Worm (Caenorhabditis elegans) whole organism, L4 larva: ENCODE results near the gene C24F3.2.

Source experiments
- F10B5.3 ChIP-seq: sonication (generic microtip); optimal IDR thresholded peaks from 2 replicates; lab custom pipeline; 2016; ENCODE audit warnings: mild to moderate bottlenecking, missing genetic modification characterization, missing compliant biosample characterization
- T26A8.4 ChIP-seq: fragments of 200-800 bp; sonication (Bioruptor generic); IDR thresholded peaks from 2 replicates; pipeline ENCODE4 v1.3.6; 2022; ENCODE audit warnings: missing genetic modification characterization, missing compliant biosample characterization
- Y48G9A.11 ChIP-seq: fragments of 200-800 bp; sonication (Bioruptor generic); IDR thresholded peaks from 2 replicates; pipeline ENCODE4 v1.3.6; 2022; ENCODE audit warnings: missing genetic modification reagents, missing genetic modification characterization, missing compliant biosample characterization
- Y75B8A.6 ChIP-seq: fragments of 200-800 bp; sonication (Bioruptor generic); IDR thresholded peaks from 2 replicates; pipeline ENCODE4 v1.3.6; 2022; ENCODE audit warnings: missing genetic modification reagents, missing genetic modification characterization, missing compliant biosample characterization
- ZK546.5 ChIP-seq, 2 experiments: sonication (generic microtip); optimal IDR thresholded peaks; 2 replicates each; lab custom pipeline; 2017; ENCODE audit warnings: missing biosample characterization in 2 of 2, missing genetic modification characterization in 2 of 2
- ama-1 ChIP-seq: fragments of 150-350 bp; optimal IDR thresholded peaks from 2 replicates; lab custom pipeline; 2014; ENCODE audit warnings: inconsistent platforms, mixed read lengths
- arid-1 ChIP-seq: fragments of 200-800 bp; sonication (Bioruptor generic); conservative IDR thresholded peaks from 2 replicates; pipeline ENCODE4 v1.3.6; 2022; ENCODE audit warnings: missing genetic modification reagents, missing genetic modification characterization, missing compliant biosample characterization
- ceh-20 ChIP-seq: fragments of 200-800 bp; sonication (Bioruptor generic); IDR thresholded peaks from 2 replicates; pipeline ENCODE4 v1.3.6; 2022; ENCODE audit warnings: missing genetic modification reagents, missing genetic modification characterization, missing compliant biosample characterization
- ces-1 ChIP-seq: fragments of 150-350 bp; sonication (generic microtip); optimal IDR thresholded peaks from 4 replicates; lab custom pipeline; 2014; ENCODE audit warnings: missing biosample characterization, missing genetic modification reagents, missing genetic modification characterization
- daf-16 ChIP-seq, 3 experiments: sonication (generic microtip); optimal IDR thresholded peaks; 2 replicates each; lab custom pipeline; 2016 to 2017; ENCODE audit warnings: missing genetic modification characterization in 3 of 3, missing genetic modification reagents in 3 of 3, mild to moderate bottlenecking in 2 of 3, missing compliant biosample characterization in 2 of 3, missing biosample characterization in 1 of 3, moderate library complexity in 1 of 3
- daf-8 ChIP-seq: fragments of 200-800 bp; sonication (Bioruptor generic); IDR thresholded peaks from 2 replicates; pipeline ENCODE4 v1.3.6; 2022; ENCODE audit warnings: missing genetic modification characterization, missing compliant biosample characterization
- dmd-6 ChIP-seq: fragments of 200-800 bp; sonication (Bioruptor generic); IDR thresholded peaks from 2 replicates; pipeline ENCODE4 v1.3.6; 2022; ENCODE audit warnings: missing genetic modification reagents, missing genetic modification characterization, missing compliant biosample characterization
- dmd-8 ChIP-seq: fragments of 200-800 bp; sonication (Bioruptor generic); IDR thresholded peaks from 2 replicates; pipeline ENCODE4 v1.3.6; 2022; ENCODE audit warnings: missing genetic modification characterization, missing compliant biosample characterization
- dmd-9 ChIP-seq: fragments of 200-800 bp; sonication (Bioruptor generic); IDR thresholded peaks from 2 replicates; pipeline ENCODE4 v1.3.6; 2022; ENCODE audit warnings: missing genetic modification reagents, missing genetic modification characterization, missing compliant biosample characterization
- dpl-1 ChIP-seq: fragments of 150-350 bp; optimal IDR thresholded peaks from 2 replicates; lab custom pipeline; 2014; ENCODE audit warnings: missing biosample characterization, missing genetic modification reagents, missing genetic modification characterization
- duxl-1 ChIP-seq: sonication (generic microtip); optimal IDR thresholded peaks from 2 replicates; lab custom pipeline; 2016; ENCODE audit warnings: mild to moderate bottlenecking, missing genetic modification characterization, moderate library complexity, missing compliant biosample characterization; ENCODE audit not compliant: poor library complexity
- dve-1 ChIP-seq: sonication (generic microtip); optimal IDR thresholded peaks from 2 replicates; lab custom pipeline; 2017; ENCODE audit warnings: antibody characterized with exemption, mild to moderate bottlenecking, missing genetic modification characterization, missing compliant biosample characterization; ENCODE audit not compliant: insufficient read depth
- egl-27 ChIP-seq: sonication (generic microtip); optimal IDR thresholded peaks from 3 replicates; lab custom pipeline; 2017; ENCODE audit warnings: missing biosample characterization, missing genetic modification reagents, missing genetic modification characterization
- fos-1 ChIP-seq: fragments of 150-350 bp; optimal IDR thresholded peaks from 2 replicates; lab custom pipeline; 2014; ENCODE audit warnings: missing biosample characterization, missing genetic modification characterization
- hlh-11 ChIP-seq: fragments of 200-800 bp; sonication (Bioruptor generic); optimal IDR thresholded peaks from 2 replicates; lab custom pipeline; 2018; ENCODE audit warnings: mild to moderate bottlenecking, missing genetic modification characterization, missing compliant biosample characterization
- hmg-1.1 ChIP-seq: fragments of 200-800 bp; sonication (Bioruptor generic); IDR thresholded peaks from 2 replicates; pipeline ENCODE4 v1.3.6; 2022; ENCODE audit warnings: missing genetic modification reagents, missing genetic modification characterization, missing compliant biosample characterization
- jun-1 ChIP-seq: fragments of 150-350 bp; optimal IDR thresholded peaks from 2 replicates; lab custom pipeline; 2014; ENCODE audit warnings: missing biosample characterization, missing genetic modification reagents, missing genetic modification characterization
- lin-1 ChIP-seq: fragments of 200-800 bp; sonication (Bioruptor generic); IDR thresholded peaks from 2 replicates; pipeline ENCODE4 v1.3.6; 2022; ENCODE audit warnings: missing genetic modification reagents, missing genetic modification characterization, missing compliant biosample characterization
- lin-29 ChIP-seq: fragments of 200-800 bp; sonication (Bioruptor generic); IDR thresholded peaks from 2 replicates; pipeline ENCODE4 v1.3.6; 2022; ENCODE audit warnings: missing genetic modification reagents, missing genetic modification characterization, missing compliant biosample characterization
- lin-39 ChIP-seq: fragments of 150-350 bp; optimal IDR thresholded peaks from 2 replicates; lab custom pipeline; 2014; ENCODE audit warnings: missing biosample characterization, missing genetic modification reagents, missing genetic modification characterization
- mdl-1 ChIP-seq, 2 experiments: fragments of 150-350 bp in 1 of 2; sonication (generic microtip) in 1 of 2; optimal IDR thresholded peaks; 2 replicates each; lab custom pipeline; 2014 to 2017; ENCODE audit warnings: missing biosample characterization in 2 of 2, missing genetic modification characterization in 2 of 2
- mes-2 ChIP-seq: sonication (generic microtip); optimal IDR thresholded peaks from 2 replicates; lab custom pipeline; 2016; ENCODE audit warnings: missing genotype, mild to moderate bottlenecking, missing genetic modification characterization, missing compliant biosample characterization; ENCODE audit not compliant: poor library complexity, severe bottlenecking
- nhr-25 ChIP-seq: sonication (generic microtip); optimal IDR thresholded peaks from 2 replicates; lab custom pipeline; 2017; ENCODE audit warnings: missing genetic modification characterization, mild to moderate bottlenecking, missing compliant biosample characterization, antibody characterized with exemption, moderate library complexity, borderline replicate concordance; ENCODE audit not compliant: insufficient read depth
- nhr-28 ChIP-seq: fragments of 150-350 bp; optimal IDR thresholded peaks from 2 replicates; lab custom pipeline; 2014; ENCODE audit warnings: missing biosample characterization, missing genetic modification characterization
- nhr-76 ChIP-seq: fragments of 150-350 bp; optimal IDR thresholded peaks from 2 replicates; lab custom pipeline; 2014; ENCODE audit warnings: missing biosample characterization, missing genetic modification characterization
- pqm-1 ChIP-seq: sonication (generic microtip); optimal IDR thresholded peaks from 2 replicates; lab custom pipeline; 2017; ENCODE audit warnings: missing biosample characterization, missing genetic modification characterization
- saeg-2 ChIP-seq: fragments of 200-800 bp; sonication (Bioruptor generic); IDR thresholded peaks from 2 replicates; pipeline ENCODE4 v1.3.6; 2022; ENCODE audit warnings: missing genetic modification reagents, missing genetic modification characterization, missing compliant biosample characterization
- sdz-12 ChIP-seq: fragments of 200-800 bp; sonication (Bioruptor generic); optimal IDR thresholded peaks from 2 replicates; lab custom pipeline; 2018; ENCODE audit warnings: mild to moderate bottlenecking, missing genetic modification characterization, missing compliant biosample characterization
- snpc-1.2 ChIP-seq: fragments of 200-800 bp; sonication (Bioruptor generic); IDR thresholded peaks from 2 replicates; pipeline ENCODE4 v1.3.6; 2022; ENCODE audit warnings: missing genetic modification reagents, missing genetic modification characterization, missing compliant biosample characterization
- unc-62 ChIP-seq, 3 experiments: fragments of 150-350 bp in 1 of 3; sonication (generic microtip); optimal IDR thresholded peaks in 2 of 3; peaks in 1 of 3; 1 replicate in 1 of 3; 2 replicates in 2 of 3; lab custom pipeline; 2014 to 2017; ENCODE audit warnings: missing biosample characterization in 3 of 3, missing genetic modification characterization in 3 of 3, missing genetic modification reagents in 3 of 3, missing genotype in 1 of 3
- zfp-2 ChIP-seq: sonication (generic microtip); optimal IDR thresholded peaks from 2 replicates; lab custom pipeline; 2016; ENCODE audit warnings: mild to moderate bottlenecking, missing genetic modification characterization, missing compliant biosample characterization
- zip-11 ChIP-seq: fragments of 200-800 bp; sonication (Bioruptor generic); IDR thresholded peaks from 2 replicates; pipeline ENCODE4 v1.3.6; 2022; ENCODE audit warnings: missing genetic modification characterization, missing compliant biosample characterization
- ztf-11 ChIP-seq: fragments of 150-350 bp; optimal IDR thresholded peaks from 2 replicates; lab custom pipeline; 2014; ENCODE audit warnings: missing biosample characterization, missing genetic modification characterization

The C24F3.2 gene

ce11 chrIV:10230971-10231370 is 8.6 kb downstream of the C24F3.2 start, which contains the start of gene F01G10.5:
Gene F01G10.5, minus strand, starts transcription at chrIV:10231071.
- TF ChIP-seq arid-1 (GFP tag; lab: Robert Waterston, UW), result no peak
- no peak for TF ChIP-seq duxl-1 (tag; lab: Kevin White, UChicago)
- TF ChIP-seq zip-11 (GFP tag; lab: Robert Waterston, UW), result no peak
- no peak for TF ChIP-seq zfp-2 (tag; lab: Kevin White, UChicago)
- TF ChIP-seq unc-62 (GFP tag; optimal IDR thresholded peaks at IDR 0.05 in 1 of 2; lab: Kevin White, UChicago), result no peak
- TF ChIP-seq unc-62 (tag; optimal IDR thresholded peaks at IDR 0.05; lab: Kevin White, UChicago), result no peak
- no peak for TF ChIP-seq ztf-11 (tag; lab: Kevin White, UChicago)
- no peak for TF ChIP-seq lin-1 (GFP tag; lab: Robert Waterston, UW)
- TF ChIP-seq snpc-1.2 (GFP tag; lab: Robert Waterston, UW), result no peak
- no peak for TF ChIP-seq dmd-8 (GFP tag; lab: Robert Waterston, UW)

ce11 chrIV:10232456-10232855 is 10.1 kb downstream of the C24F3.2 start, which contains the start of gene F01G10.4:
Gene F01G10.4, minus strand, starts transcription at chrIV:10232556.
- no peak for TF ChIP-seq ceh-20 (GFP tag; lab: Robert Waterston, UW)
- TF ChIP-seq dmd-6 (GFP tag; lab: Robert Waterston, UW), result no peak
- TF ChIP-seq hmg-1.1 (GFP tag; lab: Robert Waterston, UW), result no peak
- TF ChIP-seq mdl-1 (tag; optimal IDR thresholded peaks at IDR 0.05; lab: Kevin White, UChicago), result no peak
- TF ChIP-seq egl-27 (tag; lab: Kevin White, UChicago), result no peak
- TF ChIP-seq ZK546.5 (tag; optimal IDR thresholded peaks at IDR 0.05; lab: Kevin White, UChicago), result no peak
- TF ChIP-seq daf-8 (GFP tag; lab: Robert Waterston, UW), result no peak
- TF ChIP-seq lin-29 (GFP tag; lab: Robert Waterston, UW), result no peak
- TF ChIP-seq mes-2, result no peak
- TF ChIP-seq dmd-9, result no peak
- TF ChIP-seq dpl-1 (GFP tag; lab: Kevin White, UChicago), result no peak

ce11 chrIV:10235279-10235829 is 13.0 kb downstream of the C24F3.2 start, which contains the start of gene ech-9:
Gene ech-9, minus strand, starts transcription at chrIV:10235329.
- TF ChIP-seq ces-1 (GFP tag; lab: Kevin White, UChicago) (no peak), sdz-12 (no peak), daf-16 (GFP tag; optimal IDR thresholded peaks at IDR 0.05; lab: Kevin White, UChicago) (no peak), daf-16 (tag; optimal IDR thresholded peaks at IDR 0.05; lab: Kevin White, UChicago) (peak; percentile 54), fos-1 (tag; lab: Kevin White, UChicago) (no peak), nhr-25 (tag; lab: Kevin White, UChicago) (no peak), ceh-20 (GFP tag; lab: Robert Waterston, UW) (no peak), nhr-28 (tag; lab: Kevin White, UChicago) (peak; percentile 13), pqm-1 (tag; lab: Kevin White, UChicago) (peak; percentile 30), saeg-2 (no peak), lin-39 (tag; lab: Kevin White, UChicago) (no peak), Y48G9A.11 (GFP tag; lab: Robert Waterston, UW) (no peak), nhr-76 (tag; lab: Kevin White, UChicago) (no peak), Y75B8A.6 (GFP tag; lab: Robert Waterston, UW) (0 out of 2 replicates have a peak, but pooled peaks have one; percentile 21), F10B5.3 (tag; lab: Kevin White, UChicago) (no peak), dve-1 (tag; lab: Kevin White, UChicago) (no peak), lin-29 (GFP tag; lab: Robert Waterston, UW) (no peak), jun-1 (tag; lab: Kevin White, UChicago) (no peak), T26A8.4 (GFP tag; lab: Robert Waterston, UW) (no peak), hlh-11 (tag; lab: Kevin White, UChicago) (peak; percentile 2), ama-1 (no peak)
